Worm (Caenorhabditis elegans): ENCODE data around the gene nep-25.
A peak's percentile ranks its signal among the peaks of the same experiment; 100 is the strongest.

Gene nep-25

DNA sequence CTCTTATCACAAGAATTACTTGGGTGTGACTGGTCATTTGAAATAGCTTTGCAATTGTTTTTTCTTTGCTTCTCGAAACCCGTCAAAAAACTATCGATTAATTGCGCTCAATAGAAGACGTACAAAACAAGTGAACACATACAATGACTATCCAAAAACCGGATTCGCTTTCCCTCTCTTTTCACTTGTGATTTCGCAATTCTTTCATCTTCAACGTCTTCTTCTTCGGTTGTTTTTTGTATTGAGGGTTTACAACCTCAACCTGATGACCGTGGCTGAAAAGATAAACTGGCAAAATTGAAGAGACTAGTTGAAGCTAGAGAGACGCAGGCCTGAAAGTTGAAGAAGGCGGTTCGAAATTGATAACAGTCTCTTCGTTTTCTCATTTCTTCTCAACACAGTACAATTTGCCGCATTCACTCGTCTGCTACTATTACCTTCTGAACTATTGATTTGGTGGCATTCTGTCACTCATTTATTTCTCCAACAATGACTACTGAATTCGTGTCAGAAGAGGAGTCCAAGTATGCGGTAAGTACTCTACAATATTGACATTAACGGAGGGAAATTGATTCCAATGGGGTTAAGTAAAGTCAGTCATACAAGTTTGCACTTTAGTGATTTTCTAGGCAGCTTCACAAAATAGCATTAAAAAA is 44.1 kb downstream of the nep-25 start:
- TF ChIP-seq F13C5.2 (tag; optimal IDR thresholded peaks at IDR 0.05) (no peak), tbx-11 (GFP tag; IDR thresholded peaks at IDR 0.05) (no peak), hmbx-1 (tag; optimal IDR thresholded peaks at IDR 0.05) (no peak), sea-1 (GFP tag; conservative IDR thresholded peaks at IDR 0.05) (no peak), ets-7 (tag; optimal IDR thresholded peaks at IDR 0.05) (no peak), aly-1 (tag; optimal IDR thresholded peaks at IDR 0.05) (no peak), scrt-1 (GFP tag; IDR thresholded peaks at IDR 0.05) (no peak), tra-4 (tag; optimal IDR thresholded peaks at IDR 0.05) (no peak), ceh-13 (GFP tag; optimal IDR thresholded peaks at IDR 0.05) (no peak), hnd-1 (tag; optimal IDR thresholded peaks at IDR 0.05) (no peak), B0310.2 (tag; optimal IDR thresholded peaks at IDR 0.05) (no peak), pes-1 (GFP tag; IDR thresholded peaks at IDR 0.05) (no peak), ceh-36 (tag; optimal IDR thresholded peaks at IDR 0.05) (no peak), tbx-37 (GFP tag; conservative IDR thresholded peaks at IDR 0.05) (no peak), hmg-4 (GFP tag; optimal IDR thresholded peaks at IDR 0.05) (no peak), flt-1 (GFP tag; IDR thresholded peaks at IDR 0.05) (no peak), ama-1 (optimal IDR thresholded peaks at IDR 0.05) (no peak)

DNA sequence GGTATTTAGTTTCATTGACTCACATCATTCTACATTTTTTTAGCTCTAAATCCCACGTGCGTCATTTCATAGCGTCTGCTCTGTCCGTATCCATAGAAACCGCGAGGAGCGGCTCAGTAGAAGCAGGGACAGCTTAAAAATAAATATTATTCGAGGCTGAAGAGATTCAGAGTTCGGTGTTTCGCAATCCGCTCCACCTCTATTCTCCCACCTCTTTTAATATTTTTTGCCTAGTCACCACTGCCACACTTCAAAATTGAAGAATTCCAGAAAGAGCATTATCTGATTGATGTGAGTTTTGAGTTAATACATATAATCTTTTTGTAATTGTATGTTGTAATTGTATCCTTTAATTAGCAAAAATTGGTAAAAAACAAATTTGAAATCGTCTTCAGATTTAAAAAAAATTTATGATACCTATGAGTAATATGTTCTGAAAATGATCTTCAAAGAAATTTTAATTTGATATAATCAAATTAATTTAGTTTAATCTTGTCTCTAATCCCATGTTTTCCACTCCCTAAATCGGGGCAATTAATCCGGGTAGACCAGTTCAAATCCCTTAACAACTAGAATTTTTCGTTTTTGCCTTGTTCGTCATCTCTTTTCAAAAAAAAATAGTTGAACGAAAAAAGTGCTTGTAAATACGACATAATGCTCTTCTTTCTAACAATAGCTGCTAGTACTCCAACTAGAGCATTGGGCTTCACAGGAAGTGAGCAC is 47.5 kb downstream of the nep-25 start:
- TF ChIP-seq aly-1 (tag; optimal IDR thresholded peaks at IDR 0.05) (no peak), flt-1 (GFP tag; IDR thresholded peaks at IDR 0.05) (no peak), tra-4 (tag; optimal IDR thresholded peaks at IDR 0.05) (no peak), ceh-36 (tag; optimal IDR thresholded peaks at IDR 0.05) (peak; percentile 64), ets-7 (tag; optimal IDR thresholded peaks at IDR 0.05) (no peak), scrt-1 (GFP tag; IDR thresholded peaks at IDR 0.05) (no peak)

DNA sequence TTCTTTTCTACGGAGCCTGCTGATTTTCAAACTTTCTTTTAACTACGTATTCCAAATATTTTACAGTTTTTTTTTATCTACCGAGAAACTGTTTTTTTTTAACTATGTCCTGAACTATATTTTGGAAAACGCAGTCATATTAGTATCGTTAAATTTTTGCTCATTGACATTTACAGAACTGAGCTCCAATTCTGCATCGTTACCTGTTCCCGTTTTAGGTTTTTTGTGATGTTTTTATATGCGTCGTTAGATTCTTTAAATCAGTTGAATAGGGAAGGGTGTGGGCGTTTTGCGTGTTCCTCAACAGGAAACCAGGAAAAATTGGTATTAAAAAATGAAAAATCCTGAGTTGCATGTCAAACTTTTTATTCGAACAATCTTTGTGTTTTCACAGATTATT is 50.8 kb downstream of the nep-25 start:
- TF ChIP-seq hnd-1 (tag; optimal IDR thresholded peaks at IDR 0.05) = no peak
- no peak for TF ChIP-seq aly-1 (tag; optimal IDR thresholded peaks at IDR 0.05)
